Worm (Caenorhabditis elegans): ENCODE data around the gene srh-271.
"Not testable (repeated sequence)": the region's sequence is repeated elsewhere in the genome, so short reads cannot be mapped to it uniquely, and the experiment has no call there.

The srh-271 gene

ce11 chrV:2598830-2599229 lies 22.9 kb downstream of the srh-271 start, which contains the start of gene F53E10.5:
F53E10.5 (minus strand) TSS chrV:2598930.
- TF ChIP-seq F33H1.4 (GFP tag; IDR thresholded peaks at IDR 0.05); ztf-26 (tag; optimal IDR thresholded peaks at IDR 0.05); madf-6 (GFP tag; IDR thresholded peaks at IDR 0.05): not testable (repeated sequence)

DNA sequence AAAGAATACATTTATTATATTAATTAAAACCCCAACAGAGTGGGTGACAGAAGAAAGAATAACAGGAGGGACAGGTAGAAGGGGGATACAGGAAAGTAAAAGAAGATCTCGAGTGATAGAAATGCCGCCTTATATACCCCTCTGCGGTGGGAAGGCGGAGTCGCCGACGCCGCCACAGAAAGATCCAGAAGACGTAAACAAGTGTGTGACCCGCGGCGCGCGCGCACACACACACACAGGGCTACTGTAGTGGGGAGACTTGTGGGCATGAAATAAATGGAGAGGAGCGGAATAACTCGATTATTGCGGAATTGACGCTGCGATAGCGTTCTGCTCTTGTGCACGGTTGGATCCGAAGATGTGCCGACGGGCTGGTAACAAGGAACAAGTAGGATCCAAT lies 26.1 kb downstream of the srh-271 start:
- no peak for TF ChIP-seq mes-4 (tag; optimal IDR thresholded peaks at IDR 0.05)
- TF ChIP-seq hsf-1 (GFP tag; IDR thresholded peaks at IDR 0.05), result peak; percentile 70
- TF ChIP-seq lin-26 (GFP tag; IDR thresholded peaks at IDR 0.05), result no peak
- TF ChIP-seq lsl-1 (GFP tag; optimal IDR thresholded peaks at IDR 0.05), result no peak
- no peak for TF ChIP-seq mcd-1 (GFP tag; IDR thresholded peaks at IDR 0.05)
- TF ChIP-seq dox-1 (GFP tag; IDR thresholded peaks at IDR 0.05), result peak; percentile 22; the same call in 1 of the 2 replicates
- TF ChIP-seq ztf-18 (tag; optimal IDR thresholded peaks at IDR 0.05), result no peak
- TF ChIP-seq madf-10 (tag; optimal IDR thresholded peaks at IDR 0.05), result no peak
- TF ChIP-seq zfh-2 (GFP tag; conservative IDR thresholded peaks at IDR 0.05), result 0 out of 2 replicates have a peak, but pooled peaks have one; percentile 34
- TF ChIP-seq egl-44 (GFP tag; IDR thresholded peaks at IDR 0.05), result no peak
- no peak for TF ChIP-seq pbrm-1 (GFP tag; IDR thresholded peaks at IDR 0.05)
- peak; percentile 32; the same call in 1 of the 2 replicates for TF ChIP-seq madf-8 (GFP tag; conservative IDR thresholded peaks at IDR 0.05)
- TF ChIP-seq madf-6 (GFP tag; IDR thresholded peaks at IDR 0.05), result peak; percentile 54; the same call in 1 of the 2 replicates
- no peak for TF ChIP-seq ztf-26 (tag; optimal IDR thresholded peaks at IDR 0.05)
- no peak for TF ChIP-seq mel-28 (tag; optimal IDR thresholded peaks at IDR 0.05; ENCODE audit: borderline replicate concordance)
- TF ChIP-seq sdz-38 (tag; optimal IDR thresholded peaks at IDR 0.05), result no peak
- no peak for TF ChIP-seq repo-1 (tag; optimal IDR thresholded peaks at IDR 0.05)
- TF ChIP-seq ceh-40 (GFP tag; IDR thresholded peaks at IDR 0.05), result no peak

ce11 chrV:2592173-2592676 lies 29.6 kb downstream of the srh-271 start, which contains the start of gene irg-3:
irg-3 (plus strand) TSS chrV:2592591.
- TF ChIP-seq ztf-25 (GFP tag; IDR thresholded peaks at IDR 0.05) (no peak), F39B2.1 (GFP tag; IDR thresholded peaks at IDR 0.05) (no peak), dpff-1 (tag; optimal IDR thresholded peaks at IDR 0.05) (no peak), chd-7 (tag; optimal IDR thresholded peaks at IDR 0.05) (no peak), ceh-58 (GFP tag; IDR thresholded peaks at IDR 0.05) (no peak), dox-1 (GFP tag; IDR thresholded peaks at IDR 0.05) (0 out of 2 replicates have a peak, but pooled peaks have one; percentile 26), nhr-80 (tag; optimal IDR thresholded peaks at IDR 0.05) (peak; percentile 57), K11D2.4 (GFP tag; IDR thresholded peaks at IDR 0.05) (no peak), D2030.7 (GFP tag; IDR thresholded peaks at IDR 0.05) (no peak), snpc-3.4 (tag; optimal IDR thresholded peaks at IDR 0.05) (no peak), pha-4 (tag; optimal IDR thresholded peaks at IDR 0.05) (no peak), aptf-2 (GFP tag; conservative IDR thresholded peaks at IDR 0.05) (no peak), aptf-3 (GFP tag; IDR thresholded peaks at IDR 0.05) (no peak), ztf-3 (GFP tag; optimal IDR thresholded peaks at IDR 0.05) (no peak), F10E7.11 (tag; optimal IDR thresholded peaks at IDR 0.05) (no peak)

ce11 chrV:2589834-2590233 lies 31.9 kb downstream of the srh-271 start:
- no peak for TF ChIP-seq athp-1 (tag; optimal IDR thresholded peaks at IDR 0.05)
- TF ChIP-seq madf-6 (GFP tag; IDR thresholded peaks at IDR 0.05), result peak; percentile 78
- peak; percentile 47 for TF ChIP-seq dpl-1 (GFP tag; optimal IDR thresholded peaks at IDR 0.05)
- peak; percentile 30 for TF ChIP-seq xnd-1 (tag; optimal IDR thresholded peaks at IDR 0.05)
- peak; percentile 55 for TF ChIP-seq madf-8 (GFP tag; conservative IDR thresholded peaks at IDR 0.05)
- TF ChIP-seq efl-1 (GFP tag; optimal IDR thresholded peaks at IDR 0.05), result peak; percentile 72
- no peak for TF ChIP-seq ceh-40 (GFP tag; IDR thresholded peaks at IDR 0.05)
- no peak for TF ChIP-seq rcor-1 (GFP tag; IDR thresholded peaks at IDR 0.05)
